Worm (Caenorhabditis elegans) whole organism, L1 larva: ENCODE data around the gene nhr-68.

Source experiments
- C16A3.4 ChIP-seq: fragments of 150-350 bp; optimal IDR thresholded peaks from 2 replicates; lab custom pipeline; 2014; ENCODE audit warnings: missing biosample characterization, missing genetic modification characterization
- C34B4.2 ChIP-seq: sonication (generic microtip); optimal IDR thresholded peaks from 2 replicates; lab custom pipeline; 2017; ENCODE audit warnings: mild to moderate bottlenecking, missing genetic modification characterization, missing compliant biosample characterization
- Y116A8C.19 ChIP-seq: sonication (generic microtip); optimal IDR thresholded peaks from 2 replicates; lab custom pipeline; 2016; ENCODE audit warnings: missing compliant biosample characterization, missing genetic modification characterization, borderline replicate concordance
- alr-1 ChIP-seq: fragments of 200-800 bp; sonication (Bioruptor generic); optimal IDR thresholded peaks from 2 replicates; lab custom pipeline; 2018; ENCODE audit warnings: borderline replicate concordance, mild to moderate bottlenecking, missing genetic modification characterization, missing compliant biosample characterization
- aly-2 ChIP-seq: fragments of 150-350 bp; optimal IDR thresholded peaks from 2 replicates; lab custom pipeline; 2014; ENCODE audit warnings: missing biosample characterization, missing genetic modification characterization
- blmp-1 ChIP-seq: fragments of 150-350 bp; optimal IDR thresholded peaks from 2 replicates; lab custom pipeline; 2014; ENCODE audit warnings: missing biosample characterization, missing genetic modification characterization
- ceh-63 ChIP-seq: fragments of 200-800 bp; sonication (Bioruptor generic); optimal IDR thresholded peaks from 2 replicates; lab custom pipeline; 2018; ENCODE audit warnings: mild to moderate bottlenecking, missing genetic modification characterization, missing compliant biosample characterization
- ceh-8 ChIP-seq: fragments of 200-800 bp; sonication (Bioruptor generic); optimal IDR thresholded peaks from 2 replicates; lab custom pipeline; 2018; ENCODE audit warnings: mild to moderate bottlenecking, missing genetic modification characterization, moderate library complexity, missing compliant biosample characterization
- ceh-90 ChIP-seq: sonication (generic microtip); optimal IDR thresholded peaks from 2 replicates; lab custom pipeline; 2016; ENCODE audit warnings: missing genetic modification characterization, missing compliant biosample characterization
- dpl-1 ChIP-seq, 3 experiments: fragments of 150-350 bp in 2 of 3; sonication (generic microtip) in 1 of 3; optimal IDR thresholded peaks; 2 replicates each; lab custom pipeline; 2014 to 2017; ENCODE audit warnings: missing biosample characterization in 3 of 3, missing genetic modification characterization in 3 of 3, missing genetic modification reagents in 3 of 3
- dsc-1 ChIP-seq: sonication (generic microtip); optimal IDR thresholded peaks from 2 replicates; lab custom pipeline; 2016; ENCODE audit warnings: mild to moderate bottlenecking, missing genetic modification characterization, missing compliant biosample characterization
- efl-1 ChIP-seq, 4 experiments: fragments of 150-350 bp; optimal IDR thresholded peaks in 3 of 4; peaks in 1 of 4; 1 replicate in 1 of 4; 2 replicates in 3 of 4; lab custom pipeline; 2014; ENCODE audit warnings: missing biosample characterization in 2 of 4, missing genetic modification characterization in 2 of 4, missing genetic modification reagents in 2 of 4
- efl-3 ChIP-seq: fragments of 200-800 bp; sonication (Bioruptor generic); optimal IDR thresholded peaks from 2 replicates; lab custom pipeline; 2018; ENCODE audit warnings: mild to moderate bottlenecking, missing genetic modification characterization, missing compliant biosample characterization
- egl-13 ChIP-seq: sonication (generic microtip); optimal IDR thresholded peaks from 2 replicates; lab custom pipeline; 2016; ENCODE audit warnings: missing genotype, missing genetic modification reagents, missing genetic modification characterization, missing compliant biosample characterization
- egl-27 ChIP-seq, 2 experiments: fragments of 150-350 bp in 1 of 2; sonication (generic microtip); optimal IDR thresholded peaks; 3 replicates each; lab custom pipeline; 2017 to 2018; ENCODE audit warnings: missing biosample characterization in 2 of 2, missing genetic modification characterization in 2 of 2, missing genetic modification reagents in 2 of 2
- elt-2 ChIP-seq: sonication (generic microtip); optimal IDR thresholded peaks from 2 replicates; lab custom pipeline; 2016; ENCODE audit warnings: missing genetic modification characterization, mild to moderate bottlenecking, inconsistent platforms, missing compliant biosample characterization, missing genetic modification reagents
- elt-3 ChIP-seq, 6 experiments: fragments of 150-350 bp in 1 of 6; sonication (generic microtip); optimal IDR thresholded peaks; 2 replicates each; lab custom pipeline; 2017 to 2018; ENCODE audit warnings: missing biosample characterization in 6 of 6, missing genetic modification characterization in 6 of 6, inconsistent platforms in 1 of 6
- fkh-10 ChIP-seq: sonication (generic microtip); optimal IDR thresholded peaks from 2 replicates; lab custom pipeline; 2017; ENCODE audit warnings: missing biosample characterization, missing genetic modification reagents, missing genetic modification characterization
- fkh-4 ChIP-seq: sonication (generic microtip); optimal IDR thresholded peaks from 2 replicates; lab custom pipeline; 2016; ENCODE audit warnings: missing compliant biosample characterization, missing genetic modification characterization, borderline replicate concordance
- hlh-17 ChIP-seq: fragments of 200-800 bp; sonication (Bioruptor generic); optimal IDR thresholded peaks from 2 replicates; lab custom pipeline; 2018; ENCODE audit warnings: missing genetic modification characterization, mild to moderate bottlenecking, missing compliant biosample characterization, moderate library complexity, borderline replicate concordance
- hlh-4 ChIP-seq: sonication (generic microtip); optimal IDR thresholded peaks from 2 replicates; lab custom pipeline; 2016; ENCODE audit warnings: mild to moderate bottlenecking, missing genetic modification characterization, missing compliant biosample characterization
- hpl-2 ChIP-seq: fragments of 150-350 bp; optimal IDR thresholded peaks from 2 replicates; lab custom pipeline; 2014; ENCODE audit warnings: missing biosample characterization, missing genetic modification reagents, missing genetic modification characterization
- jun-1 ChIP-seq: fragments of 150-350 bp; optimal IDR thresholded peaks from 2 replicates; lab custom pipeline; 2014; ENCODE audit warnings: missing biosample characterization, missing genetic modification reagents, missing genetic modification characterization
- lin-14 ChIP-seq: fragments of 200-800 bp; sonication (Bioruptor generic); optimal IDR thresholded peaks from 2 replicates; lab custom pipeline; 2018; ENCODE audit warnings: mild to moderate bottlenecking, missing genetic modification characterization, moderate library complexity, missing compliant biosample characterization
- lir-3 ChIP-seq: sonication (generic microtip); optimal IDR thresholded peaks from 2 replicates; lab custom pipeline; 2016; ENCODE audit warnings: mild to moderate bottlenecking, missing genetic modification characterization, moderate library complexity, missing compliant biosample characterization; ENCODE audit not compliant: poor library complexity
- lsy-2 ChIP-seq, 2 experiments: fragments of 150-350 bp; optimal IDR thresholded peaks; 2 replicates each; lab custom pipeline; 2014; ENCODE audit warnings: missing biosample characterization in 2 of 2, missing genetic modification characterization in 2 of 2
- mep-1 ChIP-seq: fragments of 150-350 bp; optimal IDR thresholded peaks from 2 replicates; lab custom pipeline; 2014; ENCODE audit warnings: missing biosample characterization, missing genetic modification characterization
- nhr-11 ChIP-seq: fragments of 150-350 bp; optimal IDR thresholded peaks from 2 replicates; lab custom pipeline; 2014; ENCODE audit warnings: missing biosample characterization, missing genetic modification characterization
- nhr-20 ChIP-seq: sonication (generic microtip); optimal IDR thresholded peaks from 2 replicates; lab custom pipeline; 2016; ENCODE audit warnings: mild to moderate bottlenecking, missing genetic modification characterization, missing compliant biosample characterization
- nhr-28 ChIP-seq: fragments of 150-350 bp; optimal IDR thresholded peaks from 2 replicates; lab custom pipeline; 2014; ENCODE audit warnings: missing biosample characterization, missing genetic modification characterization
- nhr-47 ChIP-seq: sonication (generic microtip); optimal IDR thresholded peaks from 2 replicates; lab custom pipeline; 2016; ENCODE audit warnings: mild to moderate bottlenecking, missing genetic modification characterization, moderate library complexity, missing compliant biosample characterization
- nhr-71 ChIP-seq: sonication (generic microtip); optimal IDR thresholded peaks from 2 replicates; lab custom pipeline; 2016; ENCODE audit warnings: mild to moderate bottlenecking, missing genetic modification characterization, moderate library complexity, missing compliant biosample characterization
- nhr-77 ChIP-seq: fragments of 150-350 bp; optimal IDR thresholded peaks from 2 replicates; lab custom pipeline; 2014; ENCODE audit warnings: missing biosample characterization, missing genetic modification characterization
- nhr-85 ChIP-seq: sonication (generic microtip); peaks from one replicate; lab custom pipeline; 2016; ENCODE audit warnings: missing genetic modification characterization, inconsistent platforms, missing compliant biosample characterization
- pag-3 ChIP-seq: sonication (generic microtip); optimal IDR thresholded peaks from 2 replicates; lab custom pipeline; 2017; ENCODE audit warnings: missing genetic modification characterization, mild to moderate bottlenecking, missing compliant biosample characterization, antibody characterized with exemption, borderline replicate concordance; ENCODE audit not compliant: insufficient read depth
- pax-3 ChIP-seq: fragments of 200-800 bp; sonication (Bioruptor generic); optimal IDR thresholded peaks from 2 replicates; lab custom pipeline; 2018; ENCODE audit warnings: mild to moderate bottlenecking, missing genetic modification characterization, moderate library complexity, missing compliant biosample characterization
- pqm-1 ChIP-seq: sonication (generic microtip); optimal IDR thresholded peaks from 3 replicates; lab custom pipeline; 2017; ENCODE audit warnings: missing biosample characterization, missing genetic modification characterization
- rnt-1 ChIP-seq: sonication (generic microtip); optimal IDR thresholded peaks from 2 replicates; lab custom pipeline; 2016; ENCODE audit warnings: mild to moderate bottlenecking, missing genetic modification characterization, moderate library complexity, missing compliant biosample characterization
- skn-1 ChIP-seq: fragments of 150-350 bp; optimal IDR thresholded peaks from 2 replicates; lab custom pipeline; 2014; ENCODE audit warnings: missing biosample characterization, missing genetic modification characterization
- snu-23 ChIP-seq: sonication (generic microtip); optimal IDR thresholded peaks from 2 replicates; lab custom pipeline; 2016; ENCODE audit warnings: missing genetic modification characterization, missing compliant biosample characterization
- swsn-7 ChIP-seq: sonication (generic microtip); optimal IDR thresholded peaks from 2 replicates; lab custom pipeline; 2016; ENCODE audit warnings: missing genetic modification characterization, missing compliant biosample characterization
- tlp-1 ChIP-seq: fragments of 150-350 bp; optimal IDR thresholded peaks from 2 replicates; lab custom pipeline; 2014; ENCODE audit warnings: missing biosample characterization, missing genetic modification characterization
- unc-130 ChIP-seq: fragments of 150-350 bp; optimal IDR thresholded peaks from 2 replicates; lab custom pipeline; 2017; ENCODE audit warnings: missing biosample characterization, missing genetic modification characterization, inconsistent platforms
- unc-62 ChIP-seq: fragments of 150-350 bp; optimal IDR thresholded peaks from 2 replicates; lab custom pipeline; 2014; ENCODE audit warnings: missing biosample characterization, missing genetic modification reagents, missing genetic modification characterization
- unc-86 ChIP-seq: sonication (generic microtip); optimal IDR thresholded peaks from 2 replicates; lab custom pipeline; 2016; ENCODE audit warnings: missing genetic modification characterization, missing compliant biosample characterization
- unc-98 ChIP-seq: fragments of 200-800 bp; sonication (Bioruptor generic); IDR thresholded peaks from 2 replicates; pipeline ENCODE4 v1.3.6; 2022; ENCODE audit warnings: missing genetic modification characterization, missing compliant biosample characterization
- vab-15 ChIP-seq: sonication (generic microtip); optimal IDR thresholded peaks from 2 replicates; lab custom pipeline; 2017; ENCODE audit warnings: missing genotype, mild to moderate bottlenecking, missing genetic modification characterization, missing compliant biosample characterization
- xbp-1 ChIP-seq: sonication (generic microtip); optimal IDR thresholded peaks from 2 replicates; lab custom pipeline; 2016; ENCODE audit warnings: missing genetic modification characterization, missing compliant biosample characterization

nhr-68 gene

DNA sequence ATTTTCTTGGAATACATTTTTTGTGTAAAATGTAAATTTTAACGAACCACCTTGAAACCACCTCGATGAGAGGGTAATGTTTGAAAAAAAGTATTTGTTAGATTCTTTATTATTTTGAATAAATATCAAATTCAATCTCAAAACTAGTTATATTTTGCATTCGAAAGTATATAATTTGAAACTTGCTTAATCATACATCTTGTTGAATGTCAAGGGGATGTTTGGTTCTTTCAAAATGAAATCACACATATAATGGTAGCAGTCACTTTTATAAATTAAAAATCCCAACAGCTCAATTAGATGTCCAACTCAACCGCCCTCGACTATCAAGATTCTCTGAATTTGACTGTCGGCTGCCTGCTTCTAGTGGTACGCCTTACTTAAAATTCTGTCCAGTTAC lies 8.7 kb upstream of the nhr-68 start, which contains the start of gene srx-87:
Gene srx-87 (plus strand): TSS at position 301 of the 400 bp plus-strand sequence.
- no peak for TF ChIP-seq nhr-11 (tag; lab: Kevin White, UChicago)
- TF ChIP-seq nhr-28 (tag; lab: Kevin White, UChicago) = no peak
- no peak for TF ChIP-seq efl-1 (optimal IDR thresholded peaks at IDR 0.05; lab: Kevin White, UChicago)
- peak in 1 of 2 experiments; percentile 17 for TF ChIP-seq efl-1 (GFP tag; optimal IDR thresholded peaks at IDR 0.05 in 1 of 2; lab: Kevin White, UChicago)
- no peak for TF ChIP-seq C34B4.2 (tag; lab: Kevin White, UChicago)
- TF ChIP-seq C16A3.4 (tag; lab: Kevin White, UChicago) = no peak
- TF ChIP-seq, all 84 proteins: peak for 1

DNA sequence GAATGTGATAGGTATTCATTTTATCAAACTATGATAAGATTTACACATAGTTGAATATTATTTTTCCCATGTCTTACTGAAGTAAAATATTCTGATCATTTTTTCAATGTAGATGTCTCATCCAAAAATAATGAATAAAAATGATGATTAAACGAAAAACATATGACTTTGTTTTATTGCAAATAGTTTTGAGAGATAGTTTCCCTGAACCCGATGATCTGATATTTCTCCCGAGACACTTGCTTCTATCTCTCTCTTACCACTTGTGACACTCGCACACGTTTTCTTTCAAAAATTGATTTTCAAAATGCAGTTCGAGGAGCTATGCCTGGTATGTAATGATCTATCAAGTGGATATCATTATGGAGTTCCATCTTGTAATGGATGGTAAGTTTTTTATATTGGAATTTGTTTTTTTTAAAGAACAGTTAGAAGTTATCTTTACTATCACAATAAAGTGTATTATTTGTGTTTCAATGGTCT lies 3.0 kb upstream of the nhr-68 start, which contains the start of the genes nhr-101 and pms-2:
Gene nhr-101 (plus strand): TSS at position 308 of the 483 bp plus-strand sequence.
Gene pms-2 (minus strand): TSS at position 433 of the 483 bp plus-strand sequence.
- peak; percentile 51 for TF ChIP-seq nhr-20 (tag; lab: Kevin White, UChicago)
- TF ChIP-seq pag-3 (tag; lab: Kevin White, UChicago) = no peak
- TF ChIP-seq mep-1 (tag; lab: Kevin White, UChicago) = peak; percentile 13
- no peak for TF ChIP-seq nhr-28 (tag; lab: Kevin White, UChicago)
- TF ChIP-seq egl-13 = no peak
- no peak for TF ChIP-seq elt-2 (tag; lab: Kevin White, UChicago)
- peak; percentile 73 for TF ChIP-seq dsc-1
- TF ChIP-seq lsy-2 (tag; optimal IDR thresholded peaks at IDR 0.05; lab: Kevin White, UChicago) = no peak
- peak; percentile 76 for TF ChIP-seq skn-1 (tag; lab: Kevin White, UChicago)
- no peak for TF ChIP-seq jun-1 (tag; lab: Kevin White, UChicago)
- no peak for TF ChIP-seq fkh-4 (tag; lab: Kevin White, UChicago)
- TF ChIP-seq C34B4.2 (tag; lab: Kevin White, UChicago) = no peak
- no peak for TF ChIP-seq efl-3
- peak; percentile 76 for TF ChIP-seq nhr-85 (tag; lab: Kevin White, UChicago)
- TF ChIP-seq tlp-1 (tag; lab: Kevin White, UChicago) = no peak
- no peak for TF ChIP-seq swsn-7 (tag; lab: Kevin White, UChicago)
- TF ChIP-seq rnt-1 = peak; percentile 4
- no peak for TF ChIP-seq unc-130 (tag; lab: Kevin White, UChicago)
- TF ChIP-seq hlh-4 (tag; lab: Kevin White, UChicago) = no peak
- no peak for TF ChIP-seq ceh-8 (GFP tag; lab: Kevin White, UChicago)
- no peak for TF ChIP-seq alr-1 (tag; lab: Kevin White, UChicago)
- no peak for TF ChIP-seq egl-27 (tag; optimal IDR thresholded peaks at IDR 0.05; lab: Kevin White, UChicago)
- TF ChIP-seq nhr-71 (tag; lab: Kevin White, UChicago) = peak; percentile 73
- no peak for TF ChIP-seq Y116A8C.19 (tag; lab: Kevin White, UChicago)
- TF ChIP-seq vab-15 (tag; lab: Kevin White, UChicago) = no peak
- TF ChIP-seq fkh-10 = no peak
- no peak for TF ChIP-seq ceh-90 (tag; lab: Kevin White, UChicago)
- TF ChIP-seq dpl-1 (GFP tag; optimal IDR thresholded peaks at IDR 0.05; lab: Kevin White, UChicago) = peak in 2 of 3 experiments; percentile 6 to 14
- TF ChIP-seq snu-23 = peak; percentile 50
- TF ChIP-seq pqm-1 = no peak
- no peak for TF ChIP-seq unc-86 (tag; lab: Kevin White, UChicago)
- no peak for TF ChIP-seq aly-2
- TF ChIP-seq blmp-1 = peak; percentile 38
- TF ChIP-seq elt-3 (tag; optimal IDR thresholded peaks at IDR 0.05; lab: Kevin White, UChicago) = peak in 1 of 6 experiments; percentile 24
- TF ChIP-seq unc-62 (GFP tag; lab: Kevin White, UChicago) = no peak
- TF ChIP-seq hpl-2 (GFP tag; lab: Kevin White, UChicago) = no peak
- peak; percentile 61 for TF ChIP-seq lin-14 (GFP tag; lab: Kevin White, UChicago)
- TF ChIP-seq xbp-1 (tag; lab: Kevin White, UChicago) = no peak
- no peak for TF ChIP-seq efl-1 (optimal IDR thresholded peaks at IDR 0.05; lab: Kevin White, UChicago)
- TF ChIP-seq efl-1 (GFP tag; optimal IDR thresholded peaks at IDR 0.05 in 1 of 2; lab: Kevin White, UChicago) = peak in 1 of 2 experiments; percentile 87
- TF ChIP-seq C16A3.4 (tag; lab: Kevin White, UChicago) = no peak
- no peak for TF ChIP-seq nhr-47 (tag; lab: Kevin White, UChicago)
- no peak for TF ChIP-seq ceh-63 (GFP tag; lab: Kevin White, UChicago)
- no peak for TF ChIP-seq pax-3 (tag; lab: Kevin White, UChicago)
- no peak for TF ChIP-seq nhr-77 (tag; lab: Kevin White, UChicago)
- TF ChIP-seq unc-98 = no peak
- no peak for TF ChIP-seq hlh-17 (GFP tag; lab: Kevin White, UChicago)
- no peak for TF ChIP-seq lir-3
